Fruit fly (Drosophila melanogaster): ENCODE results near the gene Srrm1.

Gene Srrm1

DNA sequence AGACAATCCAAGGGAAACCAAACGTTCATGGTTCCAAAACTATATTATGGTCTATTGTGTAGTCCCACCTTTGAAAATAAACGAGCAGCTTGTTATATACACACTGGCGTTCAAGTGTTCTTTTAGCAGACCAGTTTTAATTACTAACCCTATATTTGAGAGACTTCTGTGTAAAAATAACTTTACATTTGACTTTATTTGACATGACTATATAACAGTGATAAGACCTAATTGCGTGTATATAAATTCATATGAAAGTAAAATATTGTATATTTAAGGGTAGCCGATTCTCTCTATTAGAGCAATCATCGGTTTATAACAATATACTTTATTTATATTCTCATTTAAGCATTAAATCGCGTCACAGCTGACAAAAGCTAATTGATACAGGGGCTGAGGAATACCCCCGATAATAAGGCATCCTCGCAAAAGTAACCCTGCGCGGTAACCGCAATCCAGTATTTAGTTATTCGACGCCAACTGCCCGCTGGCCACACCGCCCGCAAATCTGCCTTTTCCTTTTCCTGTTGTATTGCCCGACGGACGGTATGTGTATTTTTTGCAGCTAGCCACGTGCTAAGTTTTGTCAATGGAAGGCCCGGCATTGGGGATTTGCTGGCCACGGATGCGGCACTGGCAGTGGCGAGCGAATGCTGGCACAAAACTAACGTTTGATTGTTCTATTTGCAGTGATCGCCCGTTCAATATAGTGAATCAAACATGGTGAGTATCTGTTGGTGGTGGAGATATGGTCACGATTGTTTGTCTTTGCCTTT, 4.9 kb downstream of the Srrm1 start, which contains the start of gene RpS4 (continued):
- TF ChIP-seq CG6854 (GFP tag; optimal IDR thresholded peaks at IDR 0.05) (peak; percentile 94), repo (GFP tag; optimal IDR thresholded peaks at IDR 0.05) (peak; percentile 81), Dfd (GFP tag; optimal IDR thresholded peaks at IDR 0.05) (no peak), bsh (GFP tag; optimal IDR thresholded peaks at IDR 0.05) (peak; percentile 83 to 87), CG4282 (GFP tag; optimal IDR thresholded peaks at IDR 0.05) (peak; percentile 68), z (GFP tag; IDR thresholded peaks at IDR 0.05) (peak; percentile 50; the same call in 1 of the 3 replicates), Vsx1 (GFP tag; optimal IDR thresholded peaks at IDR 0.05) (peak; percentile 90), CG7271 (tag; optimal IDR thresholded peaks at IDR 0.05) (peak; percentile 97), Dref (GFP tag; IDR thresholded peaks at IDR 0.05) (peak; percentile 58), slp2 (GFP tag; optimal IDR thresholded peaks at IDR 0.05) (peak; percentile 88), ind (GFP tag; optimal IDR thresholded peaks at IDR 0.05) (peak; percentile 70), bigmax (GFP tag; optimal IDR thresholded peaks at IDR 0.05) (peak; percentile 87), nmo (GFP tag; optimal IDR thresholded peaks at IDR 0.05) (peak; percentile 68), Poxn (GFP tag; IDR thresholded peaks at IDR 0.05) (no peak; the same call in 1 of the 2 replicates), CG11398 (GFP tag; optimal IDR thresholded peaks at IDR 0.05) (peak; percentile 82), CG15011 (GFP tag; optimal IDR thresholded peaks at IDR 0.05) (peak; percentile 87), tna (GFP tag; IDR thresholded peaks at IDR 0.05; ENCODE audit: partially characterized antibody) (peak; percentile 16; the same call in 1 of the 2 replicates), Mad (GFP tag; optimal IDR thresholded peaks at IDR 0.05) (peak; percentile 82), E2f2 (GFP tag; IDR thresholded peaks at IDR 0.05) (peak; percentile 37), NC2β (GFP tag; optimal IDR thresholded peaks at IDR 0.05) (peak; percentile 97), CkIIα-i1 (GFP tag; IDR thresholded peaks at IDR 0.05) (peak; percentile 66), zfh2 (GFP tag; optimal IDR thresholded peaks at IDR 0.05) (peak; percentile 80), shn (GFP tag; optimal IDR thresholded peaks at IDR 0.05) (peak; percentile 73), CG16815 (GFP tag; optimal IDR thresholded peaks at IDR 0.05) (peak; percentile 60), Gsc (GFP tag; IDR thresholded peaks at IDR 0.05) (no peak), danr (GFP tag; IDR thresholded peaks at IDR 0.05) (peak; percentile 42; the same call in 1 of the 2 replicates), CG15073 (GFP tag; optimal IDR thresholded peaks at IDR 0.05) (no peak), CG15269 (tag; optimal IDR thresholded peaks at IDR 0.05) (peak; percentile 85), ssp (GFP tag; IDR thresholded peaks at IDR 0.05) (peak; percentile 91), CG10979 (tag; optimal IDR thresholded peaks at IDR 0.05) (peak; percentile 73), gsb-n (tag; optimal IDR thresholded peaks at IDR 0.05) (peak; percentile 84), CG18599 (GFP tag; optimal IDR thresholded peaks at IDR 0.05) (peak; percentile 90), slbo (GFP tag; IDR thresholded peaks at IDR 0.05) (peak; percentile 89), lilli (GFP tag; optimal IDR thresholded peaks at IDR 0.05) (peak; percentile 74), CG17359 (tag; optimal IDR thresholded peaks at IDR 0.05) (peak; percentile 84), CG33557 (GFP tag; optimal IDR thresholded peaks at IDR 0.05) (peak; percentile 90), kay (GFP tag; optimal IDR thresholded peaks at IDR 0.05) (peak; percentile 39), CG2678 (tag; optimal IDR thresholded peaks at IDR 0.05) (peak; percentile 78), CG2202 (tag; optimal IDR thresholded peaks at IDR 0.05) (peak; percentile 91), Dbx (GFP tag; IDR thresholded peaks at IDR 0.05) (peak; percentile 91), br (optimal IDR thresholded peaks at IDR 0.05) (no peak), vnd (GFP tag; IDR thresholded peaks at IDR 0.05; ENCODE audit: partially characterized antibody) (no peak), GATAe (GFP tag; conservative IDR thresholded peaks at IDR 0.05) (peak; percentile 43; the same call in 1 of the 2 replicates), CG2120 (GFP tag; optimal IDR thresholded peaks at IDR 0.05) (peak; percentile 71), CG8359 (GFP tag; optimal IDR thresholded peaks at IDR 0.05; ENCODE audit: borderline replicate concordance) (peak; percentile 85), Ada2b (GFP tag; IDR thresholded peaks at IDR 0.05) (peak; percentile 53), abd-A (tag; optimal IDR thresholded peaks at IDR 0.05) (peak; percentile 11), yki (optimal IDR thresholded peaks at IDR 0.05) (no peak), CG7556 (GFP tag; optimal IDR thresholded peaks at IDR 0.05) (peak; percentile 64), pnt (GFP tag; optimal IDR thresholded peaks at IDR 0.05) (peak; percentile 63)
